Worm (Caenorhabditis elegans) whole organism, young adult: ENCODE data around the gene K07C5.2.
"Not testable (repeated sequence)": the region's sequence is repeated elsewhere in the genome, so short reads cannot be mapped to it uniquely, and the experiment has no call there.

Source experiments
- B0035.1 ChIP-seq: sonication (generic microtip); optimal IDR thresholded peaks from 2 replicates; lab custom pipeline; 2016; ENCODE audit warnings: missing genetic modification characterization, mild to moderate bottlenecking, missing compliant biosample characterization, missing genotype, missing genetic modification reagents
- C06A6.2 ChIP-seq: fragments of 200-800 bp; sonication (Bioruptor generic); conservative IDR thresholded peaks from 2 replicates; pipeline ENCODE4 v1.3.6; 2022; ENCODE audit warnings: missing genetic modification characterization, missing compliant biosample characterization
- C17E4.6 ChIP-seq: fragments of 200-800 bp; sonication (Bioruptor generic); IDR thresholded peaks from 2 replicates; pipeline ENCODE4 v1.3.6; 2022; ENCODE audit warnings: missing genetic modification reagents, missing genetic modification characterization, missing compliant biosample characterization
- F22D6.2 ChIP-seq: sonication (generic microtip); optimal IDR thresholded peaks from 2 replicates; lab custom pipeline; 2016; ENCODE audit warnings: mild to moderate bottlenecking, missing genetic modification characterization, missing compliant biosample characterization
- F23B12.7 ChIP-seq: sonication (generic microtip); optimal IDR thresholded peaks from 2 replicates; lab custom pipeline; 2017; ENCODE audit warnings: missing genetic modification characterization, mild to moderate bottlenecking, missing compliant biosample characterization, antibody characterized with exemption, moderate library complexity; ENCODE audit not compliant: insufficient read depth
- F33H1.4 ChIP-seq: fragments of 200-800 bp; sonication (Bioruptor generic); IDR thresholded peaks from 2 replicates; pipeline ENCODE4 v1.3.6; 2022; ENCODE audit warnings: missing genetic modification reagents, missing genetic modification characterization, missing compliant biosample characterization
- F39B2.1 ChIP-seq: fragments of 200-800 bp; sonication (Bioruptor generic); IDR thresholded peaks from 2 replicates; pipeline ENCODE4 v1.3.6; 2022; ENCODE audit warnings: missing genetic modification reagents, missing genetic modification characterization, missing compliant biosample characterization
- F52B5.7 ChIP-seq: sonication (generic microtip); optimal IDR thresholded peaks from 2 replicates; lab custom pipeline; 2016; ENCODE audit warnings: mild to moderate bottlenecking, missing genetic modification characterization, missing compliant biosample characterization
- K12H6.12 ChIP-seq: fragments of 200-800 bp; sonication (Bioruptor generic); optimal IDR thresholded peaks from 2 replicates; lab custom pipeline; 2018; ENCODE audit warnings: mild to moderate bottlenecking, missing genetic modification characterization, missing compliant biosample characterization
- Y53F4B.3 ChIP-seq: fragments of 200-800 bp; sonication (Bioruptor generic); IDR thresholded peaks from 2 replicates; pipeline ENCODE4 v1.3.6; 2022; ENCODE audit warnings: missing genetic modification reagents, missing genetic modification characterization, missing compliant biosample characterization
- Y53G8AR.9 ChIP-seq: fragments of 200-800 bp; sonication (Bioruptor generic); conservative IDR thresholded peaks from 2 replicates; pipeline ENCODE4 v1.3.6; 2022; ENCODE audit warnings: missing genetic modification reagents, missing genetic modification characterization, missing compliant biosample characterization
- Y67H2A.10 ChIP-seq: fragments of 200-800 bp; sonication (Bioruptor generic); conservative IDR thresholded peaks from 2 replicates; pipeline ENCODE4 v1.3.6; 2022; ENCODE audit warnings: missing genetic modification reagents, missing genetic modification characterization, missing compliant biosample characterization
- Y79H2A.3 ChIP-seq: fragments of 200-800 bp; sonication (Bioruptor generic); conservative IDR thresholded peaks from 2 replicates; pipeline ENCODE4 v1.3.6; 2022; ENCODE audit warnings: missing genetic modification reagents, missing genetic modification characterization, missing compliant biosample characterization
- aptf-2 ChIP-seq: fragments of 200-800 bp; sonication (Bioruptor generic); conservative IDR thresholded peaks from 2 replicates; pipeline ENCODE4 v1.3.6; 2022; ENCODE audit warnings: missing genetic modification reagents, missing genetic modification characterization, missing compliant biosample characterization
- athp-1 ChIP-seq: sonication (generic microtip); optimal IDR thresholded peaks from 2 replicates; lab custom pipeline; 2017; ENCODE audit warnings: mild to moderate bottlenecking, missing genetic modification characterization, missing compliant biosample characterization
- bed-1 ChIP-seq: fragments of 200-800 bp; sonication (Bioruptor generic); IDR thresholded peaks from 2 replicates; pipeline ENCODE4 v1.3.6; 2022; ENCODE audit warnings: missing genetic modification reagents, missing genetic modification characterization, missing compliant biosample characterization
- bed-2 ChIP-seq: fragments of 200-800 bp; sonication (Bioruptor generic); IDR thresholded peaks from 2 replicates; pipeline ENCODE4 v1.3.6; 2022; ENCODE audit warnings: missing genetic modification reagents, missing genetic modification characterization, missing compliant biosample characterization
- cebp-2 ChIP-seq: fragments of 200-800 bp; sonication (Bioruptor generic); IDR thresholded peaks from 2 replicates; pipeline ENCODE4 v1.3.6; 2022; ENCODE audit warnings: missing genetic modification characterization, missing compliant biosample characterization
- ceh-100 ChIP-seq: fragments of 200-800 bp; sonication (Bioruptor generic); IDR thresholded peaks from 2 replicates; pipeline ENCODE4 v1.3.6; 2022; ENCODE audit warnings: missing genetic modification reagents, missing genetic modification characterization, missing compliant biosample characterization
- ceh-40 ChIP-seq: fragments of 200-800 bp; sonication (Bioruptor generic); IDR thresholded peaks from 2 replicates; pipeline ENCODE4 v1.3.6; 2022; ENCODE audit warnings: missing genetic modification characterization, missing compliant biosample characterization
- chd-7 ChIP-seq: sonication (generic microtip); optimal IDR thresholded peaks from 2 replicates; lab custom pipeline; 2016; ENCODE audit warnings: mild to moderate bottlenecking, missing genetic modification characterization, moderate library complexity, missing compliant biosample characterization
- egrh-3 ChIP-seq: fragments of 200-800 bp; sonication (Bioruptor generic); IDR thresholded peaks from 2 replicates; pipeline ENCODE4 v1.3.6; 2022; ENCODE audit warnings: missing genetic modification reagents, missing genetic modification characterization, missing compliant biosample characterization
- ekl-4 ChIP-seq: fragments of 200-800 bp; sonication (Bioruptor generic); IDR thresholded peaks from 2 replicates; pipeline ENCODE4 v1.3.6; 2022; ENCODE audit warnings: missing genetic modification reagents, missing genetic modification characterization, missing compliant biosample characterization
- gei-17 ChIP-seq: fragments of 200-800 bp; sonication (Bioruptor generic); optimal IDR thresholded peaks from 2 replicates; lab custom pipeline; 2018; ENCODE audit warnings: mild to moderate bottlenecking, missing genetic modification characterization, missing compliant biosample characterization
- hmg-1.2 ChIP-seq: fragments of 200-800 bp; sonication (Bioruptor generic); IDR thresholded peaks from 2 replicates; pipeline ENCODE4 v1.3.6; 2022; ENCODE audit warnings: missing genetic modification reagents, missing genetic modification characterization, missing compliant biosample characterization
- hmg-20 ChIP-seq: fragments of 200-800 bp; sonication (Bioruptor generic); IDR thresholded peaks from 2 replicates; pipeline ENCODE4 v1.3.6; 2022; ENCODE audit warnings: missing genetic modification reagents, missing genetic modification characterization, missing compliant biosample characterization
- hsf-1 ChIP-seq: fragments of 200-800 bp; sonication (Bioruptor generic); IDR thresholded peaks from 2 replicates; pipeline ENCODE4 v1.3.6; 2022; ENCODE audit warnings: missing genetic modification reagents, missing genetic modification characterization, missing compliant biosample characterization
- lag-1 ChIP-seq: fragments of 200-800 bp; sonication (Bioruptor generic); IDR thresholded peaks from 2 replicates; pipeline ENCODE4 v1.3.6; 2022; ENCODE audit warnings: missing genetic modification reagents, missing genetic modification characterization, missing compliant biosample characterization
- lin-26 ChIP-seq: fragments of 200-800 bp; sonication (Bioruptor generic); IDR thresholded peaks from 2 replicates; pipeline ENCODE4 v1.3.6; 2022; ENCODE audit warnings: missing genetic modification reagents, missing genetic modification characterization, missing compliant biosample characterization
- lin-35 ChIP-seq, 3 experiments: fragments of 150-350 bp in 2 of 3; sonication (generic microtip) in 1 of 3; optimal IDR thresholded peaks; 2 replicates each; lab custom pipeline; 2014 to 2018; ENCODE audit warnings: missing biosample characterization in 3 of 3, missing genetic modification characterization in 3 of 3, missing genetic modification reagents in 3 of 3
- lin-54 ChIP-seq: fragments of 200-800 bp; sonication (Bioruptor generic); optimal IDR thresholded peaks from 2 replicates; lab custom pipeline; 2018; ENCODE audit warnings: mild to moderate bottlenecking, missing genetic modification characterization, missing compliant biosample characterization
- lir-1 ChIP-seq: fragments of 200-800 bp; sonication (Bioruptor generic); conservative IDR thresholded peaks from 2 replicates; pipeline ENCODE4 v1.3.6; 2022; ENCODE audit warnings: missing genetic modification reagents, missing genetic modification characterization, missing compliant biosample characterization
- madf-10 ChIP-seq: sonication (generic microtip); optimal IDR thresholded peaks from 2 replicates; lab custom pipeline; 2016; ENCODE audit warnings: mild to moderate bottlenecking, missing genetic modification characterization, missing compliant biosample characterization
- madf-6 ChIP-seq: fragments of 200-800 bp; sonication (Bioruptor generic); IDR thresholded peaks from 2 replicates; pipeline ENCODE4 v1.3.6; 2022; ENCODE audit warnings: missing genetic modification reagents, missing genetic modification characterization, missing compliant biosample characterization
- mcd-1 ChIP-seq: fragments of 200-800 bp; sonication (Bioruptor generic); IDR thresholded peaks from 2 replicates; pipeline ENCODE4 v1.3.6; 2022; ENCODE audit warnings: missing genetic modification reagents, missing genetic modification characterization, missing compliant biosample characterization
- rcor-1 ChIP-seq: fragments of 200-800 bp; sonication (Bioruptor generic); IDR thresholded peaks from 2 replicates; pipeline ENCODE4 v1.3.6; 2022; ENCODE audit warnings: missing genetic modification reagents, missing genetic modification characterization, missing compliant biosample characterization
- snpc-4 ChIP-seq, 5 experiments: fragments of 150-350 bp in 1 of 5; sonication (generic microtip) in 4 of 5; optimal IDR thresholded peaks; 2 replicates each; lab custom pipeline; 2014 to 2018; ENCODE audit warnings: missing genetic modification characterization in 5 of 5, missing biosample characterization in 3 of 5, antibody characterized with exemption in 2 of 5, mild to moderate bottlenecking in 2 of 5, missing compliant biosample characterization in 2 of 5, missing genotype in 2 of 5, moderate library complexity in 2 of 5, missing genetic modification reagents in 1 of 5
- somi-1 ChIP-seq: fragments of 200-800 bp; sonication (Bioruptor generic); optimal IDR thresholded peaks from 2 replicates; lab custom pipeline; 2018; ENCODE audit warnings: mild to moderate bottlenecking, missing genetic modification characterization, missing compliant biosample characterization
- tbp1 ChIP-seq: fragments of 200-800 bp; sonication (Bioruptor generic); optimal IDR thresholded peaks from 2 replicates; lab custom pipeline; 2018; ENCODE audit warnings: mild to moderate bottlenecking, missing genetic modification characterization, missing compliant biosample characterization
- unc-130 ChIP-seq: sonication (generic microtip); optimal IDR thresholded peaks from 2 replicates; lab custom pipeline; 2016; ENCODE audit warnings: missing genetic modification reagents, missing genetic modification characterization, missing compliant biosample characterization
- xnd-1 ChIP-seq: sonication (generic microtip); optimal IDR thresholded peaks from 2 replicates; lab custom pipeline; 2016; ENCODE audit warnings: missing genotype, missing genetic modification reagents, missing genetic modification characterization, missing compliant biosample characterization
- ztf-18 ChIP-seq: sonication (generic microtip); optimal IDR thresholded peaks from 2 replicates; lab custom pipeline; 2016; ENCODE audit warnings: missing genotype, mild to moderate bottlenecking, missing genetic modification characterization, missing compliant biosample characterization
- ztf-26 ChIP-seq: sonication (generic microtip); optimal IDR thresholded peaks from 2 replicates; lab custom pipeline; 2017; ENCODE audit warnings: missing genetic modification characterization, missing compliant biosample characterization
- ztf-6 ChIP-seq: fragments of 200-800 bp; sonication (Bioruptor generic); IDR thresholded peaks from 2 replicates; pipeline ENCODE4 v1.3.6; 2022; ENCODE audit warnings: missing genetic modification reagents, missing genetic modification characterization, missing compliant biosample characterization

The K07C5.2 gene

DNA sequence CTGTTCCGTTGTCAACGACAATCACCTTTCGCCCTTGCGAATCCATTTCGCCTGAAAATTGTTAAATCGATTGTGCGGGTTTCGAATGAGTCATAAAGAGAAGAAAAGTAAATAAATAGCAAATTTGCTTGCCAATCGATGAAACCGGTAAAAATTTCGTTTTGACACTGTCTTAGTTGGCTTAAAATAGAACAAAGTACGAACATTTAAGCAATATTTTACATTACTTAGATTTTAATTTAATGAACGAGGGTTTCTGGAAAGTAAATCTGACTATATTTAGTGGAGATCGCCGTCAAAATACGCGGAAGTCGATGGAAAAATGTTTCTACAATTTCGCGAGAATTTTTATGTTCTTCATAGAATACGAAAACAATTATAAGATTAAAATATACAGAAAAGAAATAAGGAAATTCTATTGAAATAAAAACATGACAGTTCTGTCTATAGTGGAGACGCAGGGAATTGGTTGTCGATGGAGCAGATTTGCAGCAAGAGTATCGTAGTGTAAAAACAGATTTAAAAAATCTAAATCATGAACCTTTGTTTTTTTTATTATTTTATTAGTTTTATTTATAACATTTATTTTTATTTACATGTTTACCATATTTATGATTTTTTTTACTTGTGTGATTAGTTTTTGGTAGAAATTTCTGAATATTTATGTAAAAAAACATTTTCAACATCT is 851 bp upstream of the K07C5.2 start, which contains the start of gene arx-2 (continued):
- TF ChIP-seq F23B12.7 (tag; lab: Kevin White, UChicago): peak; percentile 38

DNA sequence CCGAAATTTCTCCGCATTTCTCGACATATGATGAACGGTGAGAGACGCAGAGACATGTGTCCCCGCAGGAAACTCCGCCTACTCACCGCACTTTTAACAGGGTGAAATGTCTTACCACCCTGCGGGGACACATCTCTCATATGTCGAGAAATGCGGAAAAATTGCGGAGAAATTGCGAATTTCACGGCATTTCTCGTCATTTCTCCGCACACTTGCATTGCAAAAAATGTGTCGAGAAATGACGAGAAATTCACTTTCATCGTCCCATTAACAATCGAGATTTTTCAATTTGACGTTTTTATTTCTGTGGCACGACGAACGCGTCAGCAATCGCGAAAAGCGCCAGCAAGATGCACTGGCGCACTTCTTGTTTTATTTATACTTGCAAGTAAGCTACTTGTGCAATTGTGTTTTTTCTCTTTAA is 2.6 kb downstream of the K07C5.2 start, which contains the start of gene K07C5.13:
TSS of gene K07C5.13 (plus strand) at position 151 of the 424 bp plus-strand sequence.
- TF ChIP-seq bed-2 (GFP tag; lab: Robert Waterston, UW) (peak; percentile 80; the same call in 1 of the 2 replicates), lin-54 (GFP tag; lab: Kevin White, UChicago) (peak; percentile 64), tbp1 (GFP tag; lab: Kevin White, UChicago) (peak; percentile 73), mcd-1 (GFP tag; lab: Robert Waterston, UW) (peak; percentile 93), ceh-100 (GFP tag; lab: Robert Waterston, UW) (peak; percentile 67), hmg-1.2 (GFP tag; lab: Robert Waterston, UW) (peak; percentile 83), hmg-20 (GFP tag; lab: Robert Waterston, UW) (peak; percentile 83), ztf-26 (tag; lab: Kevin White, UChicago) (peak; percentile 91), snpc-4 (tag; optimal IDR thresholded peaks at IDR 0.05; lab: Kevin White, UChicago) (peak in 2 of 4 experiments; percentile 69 to 72), bed-1 (GFP tag; lab: Robert Waterston, UW) (0 out of 2 replicates have a peak, but pooled peaks have one; percentile 51), gei-17 (GFP tag; lab: Kevin White, UChicago) (peak; percentile 70), C17E4.6 (GFP tag; lab: Robert Waterston, UW) (peak; percentile 87), ekl-4 (GFP tag; lab: Robert Waterston, UW) (peak; percentile 95), F22D6.2 (tag; lab: Kevin White, UChicago) (peak; percentile 48), F52B5.7 (tag; lab: Kevin White, UChicago) (peak; percentile 54), lin-26 (peak; percentile 79), ztf-18 (peak; percentile 96), aptf-2 (GFP tag; lab: Robert Waterston, UW) (peak; percentile 91), somi-1 (GFP tag; lab: Kevin White, UChicago) (peak; percentile 67), xnd-1 (tag; lab: Kevin White, UChicago) (peak; percentile 25), lag-1 (peak; percentile 83; the same call in 1 of the 2 replicates), lin-35 (GFP tag; optimal IDR thresholded peaks at IDR 0.05; lab: Kevin White, UChicago) (peak in 1 of 3 experiments; percentile 57), Y53F4B.3 (GFP tag; lab: Robert Waterston, UW) (0 out of 2 replicates have a peak, but pooled peaks have one; percentile 45), rcor-1 (GFP tag; lab: Robert Waterston, UW) (peak; percentile 91), K12H6.12 (tag; lab: Kevin White, UChicago) (peak; percentile 23), unc-130 (GFP tag; lab: Kevin White, UChicago) (peak; percentile 43), ztf-6 (peak; percentile 68; the same call in 1 of the 2 replicates), athp-1 (tag; lab: Kevin White, UChicago) (peak; percentile 50), hsf-1 (peak; percentile 84), F33H1.4 (GFP tag; lab: Robert Waterston, UW) (peak; percentile 68), madf-10 (tag; lab: Kevin White, UChicago) (peak; percentile 38), cebp-2 (peak; percentile 72; the same call in 1 of the 2 replicates), F39B2.1 (GFP tag; lab: Robert Waterston, UW) (peak; percentile 100), lir-1 (GFP tag; lab: Robert Waterston, UW) (peak; percentile 87), egrh-3 (peak; percentile 43), chd-7 (tag; lab: Kevin White, UChicago) (peak; percentile 75), madf-6 (GFP tag; lab: Robert Waterston, UW) (peak; percentile 86), Y79H2A.3 (GFP tag; lab: Robert Waterston, UW) (peak; percentile 86), Y53G8AR.9 (peak; percentile 95), C06A6.2 (GFP tag; lab: Robert Waterston, UW) (peak; percentile 93), Y67H2A.10 (GFP tag; lab: Robert Waterston, UW) (peak; percentile 52; the same call in 1 of the 2 replicates), ceh-40 (GFP tag; lab: Robert Waterston, UW) (0 out of 2 replicates have a peak, but pooled peaks have one; percentile 56), B0035.1 (peak; percentile 67)
- not testable (repeated sequence) for TF ChIP-seq snpc-4 (GFP tag; optimal IDR thresholded peaks at IDR 0.05; lab: Kevin White, UChicago)
